Worm (Caenorhabditis elegans) whole organism, young adult: Measurements from ENCODE around the gene C03B1.5.

Experiments used
- B0261.1 ChIP-seq: sonication (generic microtip); optimal IDR thresholded peaks from 2 replicates; lab custom pipeline; 2016; ENCODE audit warnings: mild to moderate bottlenecking, missing genetic modification characterization, moderate library complexity, missing compliant biosample characterization
- F10E7.11 ChIP-seq: sonication (generic microtip); optimal IDR thresholded peaks from 2 replicates; lab custom pipeline; 2017; ENCODE audit warnings: mild to moderate bottlenecking, missing genetic modification characterization, moderate library complexity, missing compliant biosample characterization
- K12H6.12 ChIP-seq: fragments of 200-800 bp; sonication (Bioruptor generic); optimal IDR thresholded peaks from 2 replicates; lab custom pipeline; 2018; ENCODE audit warnings: mild to moderate bottlenecking, missing genetic modification characterization, missing compliant biosample characterization
- T07F8.4 ChIP-seq: sonication (generic microtip); optimal IDR thresholded peaks from 2 replicates; lab custom pipeline; 2016; ENCODE audit warnings: mild to moderate bottlenecking, missing genetic modification characterization, moderate library complexity, missing compliant biosample characterization
- T26A5.8 ChIP-seq: sonication (generic microtip); optimal IDR thresholded peaks from 2 replicates; lab custom pipeline; 2016; ENCODE audit warnings: missing genetic modification characterization, missing compliant biosample characterization
- Y67H2A.10 ChIP-seq: fragments of 200-800 bp; sonication (Bioruptor generic); conservative IDR thresholded peaks from 2 replicates; pipeline ENCODE4 v1.3.6; 2022; ENCODE audit warnings: missing genetic modification reagents, missing genetic modification characterization, missing compliant biosample characterization
- ZK185.1 ChIP-seq: sonication (generic microtip); optimal IDR thresholded peaks from 2 replicates; lab custom pipeline; 2016; ENCODE audit warnings: mild to moderate bottlenecking, missing genetic modification characterization, missing compliant biosample characterization; ENCODE audit not compliant: poor library complexity, severe bottlenecking
- ama-1 ChIP-seq, 3 experiments: fragments of 150-350 bp in 1 of 3; sonication (generic microtip) in 2 of 3; optimal IDR thresholded peaks; 2 replicates each; lab custom pipeline; 2014 to 2018; ENCODE audit warnings: missing biosample characterization in 2 of 3, missing genetic modification characterization in 2 of 3, missing genetic modification reagents in 2 of 3
- attf-5 ChIP-seq: fragments of 200-800 bp; sonication (Bioruptor generic); optimal IDR thresholded peaks from 2 replicates; lab custom pipeline; 2018; ENCODE audit warnings: mild to moderate bottlenecking, missing genetic modification characterization, missing compliant biosample characterization
- ceh-27 ChIP-seq: fragments of 200-800 bp; sonication (Bioruptor generic); optimal IDR thresholded peaks from 2 replicates; lab custom pipeline; 2018; ENCODE audit warnings: mild to moderate bottlenecking, missing genetic modification characterization, moderate library complexity, missing compliant biosample characterization
- ceh-58 ChIP-seq: fragments of 200-800 bp; sonication (Bioruptor generic); IDR thresholded peaks from 2 replicates; pipeline ENCODE4 v1.3.6; 2022; ENCODE audit warnings: missing genetic modification characterization, missing compliant biosample characterization
- ceh-79 ChIP-seq: sonication (generic microtip); optimal IDR thresholded peaks from 2 replicates; lab custom pipeline; 2017; ENCODE audit warnings: mild to moderate bottlenecking, missing genetic modification characterization, missing compliant biosample characterization
- chd-7 ChIP-seq: sonication (generic microtip); optimal IDR thresholded peaks from 2 replicates; lab custom pipeline; 2016; ENCODE audit warnings: mild to moderate bottlenecking, missing genetic modification characterization, moderate library complexity, missing compliant biosample characterization
- die-1 ChIP-seq: sonication (generic microtip); optimal IDR thresholded peaks from 2 replicates; lab custom pipeline; 2016; ENCODE audit warnings: missing genotype, mild to moderate bottlenecking, missing genetic modification characterization, missing compliant biosample characterization
- dox-1 ChIP-seq: fragments of 200-800 bp; sonication (Bioruptor generic); IDR thresholded peaks from 2 replicates; pipeline ENCODE4 v1.3.6; 2022; ENCODE audit warnings: missing genetic modification reagents, missing genetic modification characterization, missing compliant biosample characterization
- dpff-1 ChIP-seq: sonication (generic microtip); optimal IDR thresholded peaks from 2 replicates; lab custom pipeline; 2017; ENCODE audit warnings: mild to moderate bottlenecking, missing genetic modification characterization, missing compliant biosample characterization
- efl-1 ChIP-seq: fragments of 150-350 bp; optimal IDR thresholded peaks from 2 replicates; lab custom pipeline; 2014; ENCODE audit warnings: missing biosample characterization, missing genetic modification reagents, missing genetic modification characterization
- egrh-3 ChIP-seq: fragments of 200-800 bp; sonication (Bioruptor generic); IDR thresholded peaks from 2 replicates; pipeline ENCODE4 v1.3.6; 2022; ENCODE audit warnings: missing genetic modification reagents, missing genetic modification characterization, missing compliant biosample characterization
- ets-4 ChIP-seq: fragments of 200-800 bp; sonication (Bioruptor generic); optimal IDR thresholded peaks from 2 replicates; lab custom pipeline; 2018; ENCODE audit warnings: mild to moderate bottlenecking, missing genetic modification characterization, missing compliant biosample characterization
- hlh-12 ChIP-seq: sonication (generic microtip); optimal IDR thresholded peaks from 2 replicates; lab custom pipeline; 2016; ENCODE audit warnings: missing genetic modification characterization, missing compliant biosample characterization
- hmg-1.2 ChIP-seq: fragments of 200-800 bp; sonication (Bioruptor generic); IDR thresholded peaks from 2 replicates; pipeline ENCODE4 v1.3.6; 2022; ENCODE audit warnings: missing genetic modification reagents, missing genetic modification characterization, missing compliant biosample characterization
- lin-26 ChIP-seq: fragments of 200-800 bp; sonication (Bioruptor generic); IDR thresholded peaks from 2 replicates; pipeline ENCODE4 v1.3.6; 2022; ENCODE audit warnings: missing genetic modification reagents, missing genetic modification characterization, missing compliant biosample characterization
- lin-35 ChIP-seq, 3 experiments: fragments of 150-350 bp in 2 of 3; sonication (generic microtip) in 1 of 3; optimal IDR thresholded peaks; 2 replicates each; lab custom pipeline; 2014 to 2018; ENCODE audit warnings: missing biosample characterization in 3 of 3, missing genetic modification characterization in 3 of 3, missing genetic modification reagents in 3 of 3
- lin-40 ChIP-seq: sonication (generic microtip); optimal IDR thresholded peaks from 2 replicates; lab custom pipeline; 2016; ENCODE audit warnings: missing genetic modification characterization, mild to moderate bottlenecking, missing compliant biosample characterization, missing genotype, missing genetic modification reagents
- lir-1 ChIP-seq: fragments of 200-800 bp; sonication (Bioruptor generic); conservative IDR thresholded peaks from 2 replicates; pipeline ENCODE4 v1.3.6; 2022; ENCODE audit warnings: missing genetic modification reagents, missing genetic modification characterization, missing compliant biosample characterization
- lsl-1 ChIP-seq: fragments of 200-800 bp; sonication (Bioruptor generic); optimal IDR thresholded peaks from 2 replicates; lab custom pipeline; 2018; ENCODE audit warnings: mild to moderate bottlenecking, missing genetic modification characterization, moderate library complexity, missing compliant biosample characterization
- madf-10 ChIP-seq: sonication (generic microtip); optimal IDR thresholded peaks from 2 replicates; lab custom pipeline; 2016; ENCODE audit warnings: mild to moderate bottlenecking, missing genetic modification characterization, missing compliant biosample characterization
- madf-6 ChIP-seq: fragments of 200-800 bp; sonication (Bioruptor generic); IDR thresholded peaks from 2 replicates; pipeline ENCODE4 v1.3.6; 2022; ENCODE audit warnings: missing genetic modification reagents, missing genetic modification characterization, missing compliant biosample characterization
- nfyb-1 ChIP-seq: fragments of 200-800 bp; sonication (Bioruptor generic); IDR thresholded peaks from 2 replicates; pipeline ENCODE4 v1.3.6; 2022; ENCODE audit warnings: missing genetic modification reagents, missing genetic modification characterization, missing compliant biosample characterization
- nhr-80 ChIP-seq: sonication (generic microtip); optimal IDR thresholded peaks from 2 replicates; lab custom pipeline; 2016; ENCODE audit warnings: missing genetic modification characterization, missing compliant biosample characterization
- pbrm-1 ChIP-seq: fragments of 200-800 bp; sonication (Bioruptor generic); IDR thresholded peaks from 2 replicates; pipeline ENCODE4 v1.3.6; 2022; ENCODE audit warnings: missing genetic modification reagents, missing genetic modification characterization, missing compliant biosample characterization
- rcor-1 ChIP-seq: fragments of 200-800 bp; sonication (Bioruptor generic); IDR thresholded peaks from 2 replicates; pipeline ENCODE4 v1.3.6; 2022; ENCODE audit warnings: missing genetic modification reagents, missing genetic modification characterization, missing compliant biosample characterization
- sea-2 ChIP-seq: fragments of 200-800 bp; sonication (Bioruptor generic); IDR thresholded peaks from 2 replicates; pipeline ENCODE4 v1.3.6; 2022; ENCODE audit warnings: missing genetic modification characterization, missing compliant biosample characterization
- snpc-3.4 ChIP-seq: sonication (generic microtip); optimal IDR thresholded peaks from 2 replicates; lab custom pipeline; 2017; ENCODE audit warnings: missing genetic modification characterization, mild to moderate bottlenecking, missing compliant biosample characterization, antibody characterized with exemption, moderate library complexity, missing genotype, missing genetic modification reagents
- snpc-4 ChIP-seq, 5 experiments: fragments of 150-350 bp in 1 of 5; sonication (generic microtip) in 4 of 5; optimal IDR thresholded peaks; 2 replicates each; lab custom pipeline; 2014 to 2018; ENCODE audit warnings: missing genetic modification characterization in 5 of 5, missing biosample characterization in 3 of 5, antibody characterized with exemption in 2 of 5, mild to moderate bottlenecking in 2 of 5, missing compliant biosample characterization in 2 of 5, missing genotype in 2 of 5, moderate library complexity in 2 of 5, missing genetic modification reagents in 1 of 5
- somi-1 ChIP-seq: fragments of 200-800 bp; sonication (Bioruptor generic); optimal IDR thresholded peaks from 2 replicates; lab custom pipeline; 2018; ENCODE audit warnings: mild to moderate bottlenecking, missing genetic modification characterization, missing compliant biosample characterization
- tbp1 ChIP-seq: fragments of 200-800 bp; sonication (Bioruptor generic); optimal IDR thresholded peaks from 2 replicates; lab custom pipeline; 2018; ENCODE audit warnings: mild to moderate bottlenecking, missing genetic modification characterization, missing compliant biosample characterization
- tbx-9 ChIP-seq: sonication (generic microtip); optimal IDR thresholded peaks from 2 replicates; lab custom pipeline; 2016; ENCODE audit warnings: borderline replicate concordance, missing genetic modification characterization, inconsistent platforms, missing compliant biosample characterization
- unc-62 ChIP-seq: fragments of 150-350 bp; optimal IDR thresholded peaks from 2 replicates; lab custom pipeline; 2014; ENCODE audit warnings: missing biosample characterization, missing genetic modification reagents, missing genetic modification characterization
- ztf-22 ChIP-seq: fragments of 200-800 bp; sonication (Bioruptor generic); optimal IDR thresholded peaks from 2 replicates; lab custom pipeline; 2018; ENCODE audit warnings: mild to moderate bottlenecking, missing genetic modification characterization, moderate library complexity, missing compliant biosample characterization
- ztf-25 ChIP-seq: fragments of 200-800 bp; sonication (Bioruptor generic); IDR thresholded peaks from 2 replicates; pipeline ENCODE4 v1.3.6; 2022; ENCODE audit warnings: missing genetic modification reagents, missing genetic modification characterization, missing compliant biosample characterization
- ztf-28 ChIP-seq: fragments of 200-800 bp; sonication (Bioruptor generic); IDR thresholded peaks from 2 replicates; pipeline ENCODE4 v1.3.6; 2022; ENCODE audit warnings: missing genetic modification reagents, missing genetic modification characterization, missing compliant biosample characterization
- ztf-6 ChIP-seq: fragments of 200-800 bp; sonication (Bioruptor generic); IDR thresholded peaks from 2 replicates; pipeline ENCODE4 v1.3.6; 2022; ENCODE audit warnings: missing genetic modification reagents, missing genetic modification characterization, missing compliant biosample characterization

The C03B1.5 gene

ce11 chrX:6373348-6373747, 18.0 kb downstream of the C03B1.5 start, which contains the start of gene C03B1.17 (continued):
- no peak for TF ChIP-seq T07F8.4 (tag; lab: Kevin White, UChicago)

ce11 chrX:6374451-6374850, 19.1 kb downstream of the C03B1.5 start, which contains the start of gene C03B1.1:
Gene C03B1.1, plus strand, starts transcription at chrX:6374751.
- TF ChIP-seq tbx-9 (tag; lab: Kevin White, UChicago): no peak
- no peak for TF ChIP-seq attf-5 (GFP tag; lab: Kevin White, UChicago)
- no peak for TF ChIP-seq rcor-1
- TF ChIP-seq ets-4: no peak
- no peak for TF ChIP-seq F10E7.11 (tag; lab: Kevin White, UChicago)
- no peak for TF ChIP-seq ztf-25 (GFP tag; lab: Robert Waterston, UW)
- no peak for TF ChIP-seq lir-1 (GFP tag; lab: Robert Waterston, UW)
- no peak for TF ChIP-seq ceh-58 (GFP tag; lab: Robert Waterston, UW)
- no peak for TF ChIP-seq T26A5.8 (tag; lab: Kevin White, UChicago)
- no peak for TF ChIP-seq lsl-1 (GFP tag; lab: Kevin White, UChicago)
- TF ChIP-seq hlh-12: no peak
- no peak for TF ChIP-seq lin-40 (tag; lab: Kevin White, UChicago)
- TF ChIP-seq ceh-79: no peak
- no peak for TF ChIP-seq snpc-3.4 (tag; lab: Kevin White, UChicago)
- no peak for TF ChIP-seq unc-62 (GFP tag; lab: Kevin White, UChicago)

ce11 chrX:6377634-6378288, 22.4 kb downstream of the C03B1.5 start, which contains the start of gene lmp-1:
Gene lmp-1, minus strand, starts transcription at chrX:6377684.
- TF ChIP-seq lin-35 (GFP tag; optimal IDR thresholded peaks at IDR 0.05; lab: Kevin White, UChicago): no peak
- no peak for TF ChIP-seq rcor-1
- peak; percentile 27 for TF ChIP-seq nhr-80
- no peak for TF ChIP-seq ztf-28 (GFP tag; lab: Robert Waterston, UW)
- TF ChIP-seq dpff-1: no peak
- TF ChIP-seq Y67H2A.10 (GFP tag; lab: Robert Waterston, UW): no peak
- TF ChIP-seq snpc-4 (GFP tag; optimal IDR thresholded peaks at IDR 0.05; lab: Kevin White, UChicago): no peak
- TF ChIP-seq snpc-4 (tag; optimal IDR thresholded peaks at IDR 0.05; lab: Kevin White, UChicago): no peak
- no peak for TF ChIP-seq madf-6
- no peak for TF ChIP-seq somi-1 (GFP tag; lab: Kevin White, UChicago)
- TF ChIP-seq dox-1: no peak
- TF ChIP-seq ama-1 (optimal IDR thresholded peaks at IDR 0.05; lab: Kevin White, UChicago): peak; percentile 74
- no peak for TF ChIP-seq ama-1 (GFP tag; optimal IDR thresholded peaks at IDR 0.05; lab: Kevin White, UChicago)

ce11 chrX:6378363-6378762, 23.0 kb downstream of the C03B1.5 start:
- TF ChIP-seq chd-7 (tag; lab: Kevin White, UChicago) (peak; percentile 23), madf-10 (tag; lab: Kevin White, UChicago) (peak; percentile 34), egrh-3 (peak; percentile 23; the same call in 1 of the 2 replicates), rcor-1 (peak; percentile 25; the same call in 1 of the 2 replicates), pbrm-1 (no peak), lin-26 (peak; percentile 64), hmg-1.2 (peak; percentile 38; the same call in 1 of the 2 replicates), efl-1 (GFP tag; lab: Kevin White, UChicago) (peak; percentile 16), K12H6.12 (tag; lab: Kevin White, UChicago) (peak; percentile 78), nfyb-1 (peak; percentile 47; the same call in 1 of the 2 replicates), ztf-25 (GFP tag; lab: Robert Waterston, UW) (no peak), B0261.1 (peak; percentile 10), ztf-22 (GFP tag; lab: Kevin White, UChicago) (peak; percentile 36), ZK185.1 (peak; percentile 25), tbp1 (GFP tag; lab: Kevin White, UChicago) (peak; percentile 38), ceh-27 (GFP tag; lab: Kevin White, UChicago) (peak; percentile 75), sea-2 (GFP tag; lab: Robert Waterston, UW) (no peak), ztf-6 (GFP tag; lab: Robert Waterston, UW) (0 out of 2 replicates have a peak, but pooled peaks have one; percentile 25), die-1 (tag; lab: Kevin White, UChicago) (peak; percentile 28)
